Worm (Caenorhabditis elegans) whole organism, L1 larva: ENCODE results near the gene oatr-1.

Experiments
- alr-1 ChIP-seq: fragments of 200-800 bp; sonication (Bioruptor generic); optimal IDR thresholded peaks from 2 replicates; lab custom pipeline; 2018; ENCODE audit warnings: borderline replicate concordance, mild to moderate bottlenecking, missing genetic modification characterization, missing compliant biosample characterization
- elt-3 ChIP-seq, 6 experiments: fragments of 150-350 bp in 1 of 6; sonication (generic microtip); optimal IDR thresholded peaks; 2 replicates each; lab custom pipeline; 2017 to 2018; ENCODE audit warnings: missing biosample characterization in 6 of 6, missing genetic modification characterization in 6 of 6, inconsistent platforms in 1 of 6
- fos-1 ChIP-seq: fragments of 150-350 bp; optimal IDR thresholded peaks from 2 replicates; lab custom pipeline; 2014; ENCODE audit warnings: missing biosample characterization, missing genetic modification characterization
- mef-2 ChIP-seq: fragments of 150-350 bp; optimal IDR thresholded peaks from 2 replicates; lab custom pipeline; 2014; ENCODE audit warnings: missing biosample characterization, missing genetic modification characterization
- unc-62 ChIP-seq: fragments of 150-350 bp; optimal IDR thresholded peaks from 2 replicates; lab custom pipeline; 2014; ENCODE audit warnings: missing biosample characterization, missing genetic modification reagents, missing genetic modification characterization
- vab-15 ChIP-seq: sonication (generic microtip); optimal IDR thresholded peaks from 2 replicates; lab custom pipeline; 2017; ENCODE audit warnings: missing genotype, mild to moderate bottlenecking, missing genetic modification characterization, missing compliant biosample characterization

DNA sequence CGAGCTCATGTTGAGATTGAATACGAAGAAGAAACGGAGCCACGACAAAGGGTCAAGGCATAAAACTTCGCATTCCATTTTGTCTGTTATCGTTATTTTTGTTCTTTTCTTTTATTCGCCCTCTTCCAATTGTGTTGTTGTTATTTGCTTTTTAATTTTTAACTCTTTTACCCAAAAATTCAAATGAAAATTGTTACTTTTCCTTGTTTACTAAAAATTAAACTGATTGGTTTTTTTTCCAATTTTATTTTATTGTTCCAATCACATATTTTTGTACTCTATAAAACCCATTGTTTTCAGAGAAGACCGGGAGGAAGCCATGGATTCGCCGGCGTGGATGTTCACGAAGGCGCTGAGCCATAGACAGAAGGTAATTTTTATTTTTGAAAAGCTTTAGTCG, 15.5 kb downstream of the oatr-1 start, which contains the start of gene C16A3.5:
- TF ChIP-seq vab-15 (tag; lab: Kevin White, UChicago): no peak
- no peak for TF ChIP-seq mef-2 (tag; lab: Kevin White, UChicago)
- TF ChIP-seq alr-1: no peak
- TF ChIP-seq elt-3 (tag; optimal IDR thresholded peaks at IDR 0.05; lab: Kevin White, UChicago): no peak
- TF ChIP-seq unc-62 (GFP tag; lab: Kevin White, UChicago): no peak
- TF ChIP-seq fos-1 (tag; lab: Kevin White, UChicago): no peak
